Fruit fly (Drosophila melanogaster) whole organism, embryonic: ENCODE data around the gene CG18661.
A peak's percentile ranks its signal among the peaks of the same experiment; 100 is the strongest.

Source experiments
- Abd-B ChIP-seq: fragments of 200-800 bp; sonication (Bioruptor generic); optimal IDR thresholded peaks from 2 replicates; lab custom pipeline; 2018; ENCODE audit warnings: missing biosample characterization, mild to moderate bottlenecking, missing genetic modification characterization, moderate library complexity
- Antp ChIP-seq: fragments of 200-800 bp; sonication (Bioruptor generic); optimal IDR thresholded peaks from 3 replicates; lab custom pipeline; 2016; ENCODE audit warnings: missing biosample characterization, missing genetic modification characterization
- CG10462 ChIP-seq: fragments of 200-800 bp; sonication (Bioruptor generic); optimal IDR thresholded peaks from 2 replicates; lab custom pipeline; 2016; ENCODE audit warnings: missing biosample characterization, missing genetic modification characterization
- CG10543 ChIP-seq: fragments of 200-800 bp; sonication (Bioruptor generic); optimal IDR thresholded peaks from 3 replicates; lab custom pipeline; 2017; ENCODE audit warnings: missing biosample characterization, mild to moderate bottlenecking, missing genetic modification characterization, moderate library complexity
- CG12236 ChIP-seq: fragments of 200-800 bp; sonication (Bioruptor generic); optimal IDR thresholded peaks from 2 replicates; lab custom pipeline; 2016; ENCODE audit warnings: missing biosample characterization, missing genetic modification characterization
- CG13624 ChIP-seq: fragments of 200-800 bp; sonication (Bioruptor generic); optimal IDR thresholded peaks from 2 replicates; lab custom pipeline; 2016; ENCODE audit warnings: missing biosample characterization, missing genetic modification characterization
- CG17612 ChIP-seq: fragments of 200-800 bp; sonication (Bioruptor generic); IDR thresholded peaks from 2 replicates; pipeline ENCODE4 v1.3.6; 2022; ENCODE audit warnings: missing biosample characterization, missing genetic modification characterization
- CG18011 ChIP-seq: fragments of 200-800 bp; sonication (Bioruptor generic); optimal IDR thresholded peaks from 2 replicates; lab custom pipeline; 2017; ENCODE audit warnings: missing biosample characterization, missing genetic modification characterization, mild to moderate bottlenecking, moderate library complexity, missing genotype
- CG33557 ChIP-seq: fragments of 200-800 bp; sonication (Bioruptor generic); optimal IDR thresholded peaks from 2 replicates; lab custom pipeline; 2019; ENCODE audit warnings: missing biosample characterization, mild to moderate bottlenecking, missing genetic modification characterization, moderate library complexity
- CG3407 ChIP-seq: fragments of 200-800 bp; sonication (Bioruptor generic); optimal IDR thresholded peaks from 2 replicates; lab custom pipeline; 2018; ENCODE audit warnings: missing biosample characterization, mild to moderate bottlenecking, missing genetic modification characterization
- CG34376 ChIP-seq: fragments of 200-800 bp; sonication (Bioruptor generic); optimal IDR thresholded peaks from 2 replicates; lab custom pipeline; 2018; ENCODE audit warnings: missing biosample characterization, mild to moderate bottlenecking, missing genetic modification characterization
- CG4282 ChIP-seq: fragments of 200-800 bp; sonication (Bioruptor generic); optimal IDR thresholded peaks from 2 replicates; lab custom pipeline; 2016; ENCODE audit warnings: missing biosample characterization, missing genetic modification characterization
- CG4820 ChIP-seq: fragments of 200-800 bp; sonication (Bioruptor generic); optimal IDR thresholded peaks from 3 replicates; lab custom pipeline; 2016; ENCODE audit warnings: missing biosample characterization, missing genetic modification characterization
- CG5953 ChIP-seq: fragments of 200-800 bp; sonication (Bioruptor generic); IDR thresholded peaks from 2 replicates; pipeline ENCODE4 v1.3.6; 2022; ENCODE audit warnings: missing biosample characterization, missing genetic modification characterization
- CG6175 ChIP-seq: fragments of 200-800 bp; sonication (Bioruptor generic); IDR thresholded peaks from 3 replicates; pipeline ENCODE4 v1.3.6; 2022; ENCODE audit warnings: missing biosample characterization, missing genetic modification characterization
- CG7987 ChIP-seq: fragments of 200-800 bp; sonication (Bioruptor generic); optimal IDR thresholded peaks from 2 replicates; lab custom pipeline; 2018; ENCODE audit warnings: missing biosample characterization, mild to moderate bottlenecking, missing genetic modification characterization, moderate library complexity
- CG9437 ChIP-seq: fragments of 200-800 bp; sonication (Bioruptor generic); optimal IDR thresholded peaks from 2 replicates; lab custom pipeline; 2018; ENCODE audit warnings: missing biosample characterization, mild to moderate bottlenecking, missing genetic modification characterization
- CG9609 ChIP-seq: fragments of 200-800 bp; sonication (Bioruptor generic); optimal IDR thresholded peaks from 3 replicates; lab custom pipeline; 2016; ENCODE audit warnings: missing biosample characterization, missing genetic modification characterization
- CG9932 ChIP-seq: fragments of 200-800 bp; sonication (Bioruptor generic); IDR thresholded peaks from 2 replicates; pipeline ENCODE4 v1.3.6; 2022; ENCODE audit warnings: missing biosample characterization, missing genetic modification characterization
- CHES-1-like ChIP-seq: fragments of 200-800 bp; sonication (Bioruptor generic); optimal IDR thresholded peaks from 2 replicates; lab custom pipeline; 2016; ENCODE audit warnings: missing biosample characterization, missing genetic modification characterization
- Dek ChIP-seq: fragments of 200-800 bp; sonication (Bioruptor generic); optimal IDR thresholded peaks from 3 replicates; lab custom pipeline; 2019; ENCODE audit warnings: missing biosample characterization, mild to moderate bottlenecking, missing genetic modification characterization, moderate library complexity
- Drgx ChIP-seq: fragments of 200-800 bp; sonication (Bioruptor generic); IDR thresholded peaks from 2 replicates; pipeline ENCODE4 v1.3.6; 2022; ENCODE audit warnings: missing biosample characterization, missing genetic modification characterization
- Ets97D ChIP-seq: fragments of 200-800 bp; sonication (Bioruptor generic); optimal IDR thresholded peaks from 3 replicates; lab custom pipeline; 2016; ENCODE audit warnings: missing biosample characterization, missing genetic modification characterization
- Fer2 ChIP-seq: fragments of 200-800 bp; sonication (Bioruptor generic); optimal IDR thresholded peaks from 2 replicates; lab custom pipeline; 2018; ENCODE audit warnings: missing biosample characterization, mild to moderate bottlenecking, missing genetic modification characterization, moderate library complexity
- HmgD ChIP-seq: fragments of 200-800 bp; sonication (Bioruptor generic); optimal IDR thresholded peaks from 3 replicates; lab custom pipeline; 2016; ENCODE audit warnings: missing biosample characterization, missing genetic modification characterization
- HmgZ ChIP-seq: fragments of 200-800 bp; sonication (Bioruptor generic); optimal IDR thresholded peaks from 2 replicates; lab custom pipeline; 2018; ENCODE audit warnings: missing biosample characterization, mild to moderate bottlenecking, missing genetic modification characterization
- Lim3 ChIP-seq: fragments of 200-800 bp; sonication (Bioruptor generic); IDR thresholded peaks from 2 replicates; pipeline ENCODE4 v1.3.6; 2022; ENCODE audit warnings: missing biosample characterization, missing genetic modification characterization
- Max ChIP-seq: fragments of 200-800 bp; sonication (Bioruptor generic); optimal IDR thresholded peaks from 2 replicates; lab custom pipeline; 2016; ENCODE audit warnings: missing biosample characterization, mild to moderate bottlenecking, missing genetic modification characterization
- Mrtf ChIP-seq: fragments of 200-800 bp; sonication (Bioruptor generic); IDR thresholded peaks from 3 replicates; pipeline ENCODE4 v1.3.6; 2022; ENCODE audit warnings: missing biosample characterization, missing genetic modification characterization
- NC2α ChIP-seq: fragments of 200-800 bp; sonication (Bioruptor generic); optimal IDR thresholded peaks from 2 replicates; lab custom pipeline; 2016; ENCODE audit warnings: missing biosample characterization, missing genetic modification characterization
- Optix ChIP-seq: fragments of 200-800 bp; sonication (Bioruptor generic); IDR thresholded peaks from 3 replicates; pipeline ENCODE4 v1.3.6; 2022; ENCODE audit warnings: missing biosample characterization, missing genetic modification characterization
- PHDP ChIP-seq: fragments of 200-800 bp; sonication (Bioruptor generic); optimal IDR thresholded peaks from 3 replicates; lab custom pipeline; 2018; ENCODE audit warnings: missing biosample characterization, mild to moderate bottlenecking, missing genetic modification characterization, moderate library complexity
- Pdp1 ChIP-seq, 2 experiments: fragments of 200-800 bp; sonication (Bioruptor generic); optimal IDR thresholded peaks; 3 replicates each; lab custom pipeline; 2016; ENCODE audit warnings: missing biosample characterization in 2 of 2, missing genetic modification characterization in 2 of 2, mild to moderate bottlenecking in 1 of 2, moderate library complexity in 1 of 2
- Poxn ChIP-seq: fragments of 200-800 bp; sonication (Bioruptor generic); IDR thresholded peaks from 2 replicates; pipeline ENCODE4 v1.3.6; 2022; ENCODE audit warnings: missing biosample characterization, missing genetic modification characterization
- Ravus ChIP-seq: fragments of 200-800 bp; sonication (Bioruptor generic); IDR thresholded peaks from 2 replicates; pipeline ENCODE4 v1.3.6; 2022; ENCODE audit warnings: missing biosample characterization, missing genetic modification characterization
- Scr ChIP-seq: fragments of 200-800 bp; sonication (Bioruptor generic); IDR thresholded peaks from 2 replicates; pipeline ENCODE4 v1.3.6; 2022; ENCODE audit warnings: missing biosample characterization, missing genetic modification characterization; ENCODE audit not compliant: partially characterized antibody
- Ssrp ChIP-seq: fragments of 200-800 bp; sonication (Bioruptor generic); optimal IDR thresholded peaks from 2 replicates; lab custom pipeline; 2018; ENCODE audit warnings: missing biosample characterization, mild to moderate bottlenecking, missing genetic modification characterization, moderate library complexity
- az2 ChIP-seq: fragments of 200-800 bp; sonication (Bioruptor generic); optimal IDR thresholded peaks from 3 replicates; lab custom pipeline; 2016; ENCODE audit warnings: missing biosample characterization, missing genetic modification characterization
- br ChIP-seq: fragments of >200 bp; optimal IDR thresholded peaks from 2 replicates; lab custom pipeline; 2017
- cg ChIP-seq: fragments of 200-800 bp; sonication (Bioruptor generic); optimal IDR thresholded peaks from 3 replicates; lab custom pipeline; 2019; ENCODE audit warnings: missing biosample characterization, mild to moderate bottlenecking, missing genetic modification characterization, moderate library complexity
- chn ChIP-seq: fragments of 200-800 bp; sonication (Bioruptor generic); optimal IDR thresholded peaks from 2 replicates; lab custom pipeline; 2016; ENCODE audit warnings: missing biosample characterization, missing genetic modification characterization
- dmrt99B ChIP-seq: fragments of 200-800 bp; sonication (Bioruptor generic); optimal IDR thresholded peaks from 2 replicates; lab custom pipeline; 2018; ENCODE audit warnings: missing biosample characterization, mild to moderate bottlenecking, missing genetic modification characterization, moderate library complexity
- emc ChIP-seq: fragments of 200-800 bp; sonication (Bioruptor generic); optimal IDR thresholded peaks from 2 replicates; lab custom pipeline; 2016; ENCODE audit warnings: missing biosample characterization, missing genetic modification characterization
- en ChIP-seq: fragments of 200-800 bp; sonication (Bioruptor generic); optimal IDR thresholded peaks from 2 replicates; lab custom pipeline; 2016; ENCODE audit warnings: missing biosample characterization, missing genetic modification characterization
- grn ChIP-seq: fragments of 200-800 bp; sonication (Bioruptor generic); optimal IDR thresholded peaks from 3 replicates; lab custom pipeline; 2017; ENCODE audit warnings: missing biosample characterization, missing genetic modification characterization
- hkb ChIP-seq, 2 experiments: fragments of 200-800 bp in 1 of 2; fragments of >200 bp in 1 of 2; sonication (Bioruptor generic) in 1 of 2; IDR thresholded peaks in 1 of 2; optimal IDR thresholded peaks in 1 of 2; 2 replicates each; pipeline versions ENCODE4 v1.3.6 to Lab custom; 2017 to 2022; ENCODE audit warnings: missing biosample characterization in 1 of 2, missing genetic modification characterization in 1 of 2
- pum ChIP-seq: fragments of 200-800 bp; sonication (Bioruptor generic); optimal IDR thresholded peaks from 2 replicates; lab custom pipeline; 2016; ENCODE audit warnings: missing biosample characterization, missing genetic modification characterization
- sob ChIP-seq: fragments of 200-800 bp; sonication (Bioruptor generic); IDR thresholded peaks from 2 replicates; pipeline ENCODE4 v1.3.6; 2022; ENCODE audit warnings: missing biosample characterization, missing genetic modification characterization
- stwl ChIP-seq: fragments of 200-800 bp; sonication (Bioruptor generic); optimal IDR thresholded peaks from 3 replicates; lab custom pipeline; 2018; ENCODE audit warnings: missing biosample characterization, mild to moderate bottlenecking, missing genetic modification characterization, moderate library complexity
- trem ChIP-seq: fragments of 200-800 bp; optimal IDR thresholded peaks from 3 replicates; lab custom pipeline; 2019; ENCODE audit warnings: missing biosample characterization, mild to moderate bottlenecking, missing genetic modification characterization, moderate library complexity

Gene CG18661

dm6 chr2L:8982584-8983302 is 14.7 kb upstream of the CG18661 start (continued):
- TF ChIP-seq stwl = no peak
- TF ChIP-seq CG9932 (GFP tag; lab: Robert Waterston, UW) = no peak
- TF ChIP-seq hkb (optimal IDR thresholded peaks at IDR 0.05; lab: Kevin White, UChicago) = no peak
- peak; percentile 73 for TF ChIP-seq hkb (GFP tag; IDR thresholded peaks at IDR 0.05; lab: Robert Waterston, UW)
- peak; percentile 2 for TF ChIP-seq CG18011 (GFP tag; lab: Kevin White, UChicago)
- TF ChIP-seq Antp (GFP tag; lab: Kevin White, UChicago) = peak; percentile 22
- no peak for TF ChIP-seq Poxn (GFP tag; lab: Robert Waterston, UW)
- peak; percentile 8 for TF ChIP-seq HmgZ (tag; lab: Kevin White, UChicago)
- peak; percentile 7 for TF ChIP-seq CG9437 (GFP tag; lab: Kevin White, UChicago)
- no peak for TF ChIP-seq Scr
- no peak for TF ChIP-seq Fer2 (tag; lab: Kevin White, UChicago)
- TF ChIP-seq Ssrp (tag; lab: Kevin White, UChicago) = no peak
- peak; percentile 2 for TF ChIP-seq CG10543 (GFP tag; lab: Kevin White, UChicago)
- TF ChIP-seq CG6175 (GFP tag; lab: Robert Waterston, UW) = no peak
- no peak for TF ChIP-seq chn (GFP tag; lab: Kevin White, UChicago)
- no peak for TF ChIP-seq CG12236 (GFP tag; lab: Kevin White, UChicago)
- TF ChIP-seq CG3407 = no peak
- TF ChIP-seq CG5953 (GFP tag; lab: Robert Waterston, UW) = no peak
- TF ChIP-seq grn (GFP tag; lab: Kevin White, UChicago) = peak; percentile 84
- TF ChIP-seq Max = peak; percentile 14
- peak; percentile 6 for TF ChIP-seq CHES-1-like
- no peak for TF ChIP-seq Lim3 (GFP tag; lab: Robert Waterston, UW)
- TF ChIP-seq Pdp1 (GFP tag; optimal IDR thresholded peaks at IDR 0.05; lab: Kevin White, UChicago) = peak; percentile 8 to 23
- TF ChIP-seq trem = no peak
- peak; percentile 62 for TF ChIP-seq PHDP (tag; lab: Kevin White, UChicago)
- no peak for TF ChIP-seq cg
- no peak for TF ChIP-seq CG4282 (GFP tag; lab: Kevin White, UChicago)
- TF ChIP-seq Dek = peak; percentile 58
- no peak for TF ChIP-seq CG17612 (GFP tag; lab: Robert Waterston, UW)
- no peak for TF ChIP-seq Ets97D (GFP tag; lab: Kevin White, UChicago)
- TF ChIP-seq Ravus (GFP tag; lab: Robert Waterston, UW) = no peak
- no peak for TF ChIP-seq CG33557 (GFP tag; lab: Kevin White, UChicago)
- no peak for TF ChIP-seq en (GFP tag; lab: Kevin White, UChicago)
- TF ChIP-seq CG9609 (GFP tag; lab: Kevin White, UChicago) = no peak
- no peak for TF ChIP-seq NC2α (GFP tag; lab: Kevin White, UChicago)
- TF ChIP-seq CG7987 (GFP tag; lab: Kevin White, UChicago) = no peak
- TF ChIP-seq Abd-B (GFP tag; lab: Kevin White, UChicago) = peak; percentile 28
- no peak for TF ChIP-seq HmgD
- peak; percentile 6 for TF ChIP-seq CG4820 (GFP tag; lab: Kevin White, UChicago)
- no peak for TF ChIP-seq emc (GFP tag; lab: Kevin White, UChicago)
- no peak for TF ChIP-seq CG10462 (GFP tag; lab: Kevin White, UChicago)
- TF ChIP-seq Drgx (GFP tag; lab: Robert Waterston, UW) = no peak
- peak; percentile 47; the same call in 1 of the 2 replicates for TF ChIP-seq sob (GFP tag; lab: Robert Waterston, UW)
- TF ChIP-seq CG34376 (GFP tag; lab: Kevin White, UChicago) = no peak
- TF ChIP-seq dmrt99B (tag; lab: Kevin White, UChicago) = peak; percentile 75
- peak; percentile 76 for TF ChIP-seq CG13624 (GFP tag; lab: Kevin White, UChicago)
- no peak for TF ChIP-seq br (lab: Kevin White, UChicago)
- peak; percentile 31 for TF ChIP-seq az2 (GFP tag; lab: Kevin White, UChicago)
- TF ChIP-seq Optix (GFP tag; lab: Robert Waterston, UW) = no peak
- TF ChIP-seq Mrtf (GFP tag; lab: Robert Waterston, UW) = peak; percentile 61; the same call in 1 of the 3 replicates
- no peak for TF ChIP-seq pum (GFP tag; lab: Kevin White, UChicago)
